Fruit fly (Drosophila melanogaster) whole organism, wandering third instar larva: ENCODE results near the gene CG16790.

Source experiments
- Abd-B ChIP-seq: fragments of >200 bp; optimal IDR thresholded peaks from 2 replicates; lab custom pipeline; 2017; ENCODE audit warnings: missing biosample characterization, missing genetic modification characterization
- CG32264 ChIP-seq: fragments of 200-800 bp; sonication (Bioruptor generic); optimal IDR thresholded peaks from 2 replicates; lab custom pipeline; 2016; ENCODE audit warnings: missing biosample characterization, missing genetic modification characterization
- CG9705 ChIP-seq: fragments of 200-800 bp; sonication (Bioruptor generic); optimal IDR thresholded peaks from 2 replicates; lab custom pipeline; 2018; ENCODE audit warnings: missing biosample characterization, mild to moderate bottlenecking, missing genetic modification characterization
- CrebA ChIP-seq: fragments of 200-800 bp; sonication (Bioruptor generic); optimal IDR thresholded peaks from 2 replicates; lab custom pipeline; 2016; ENCODE audit warnings: missing biosample characterization, mild to moderate bottlenecking, missing genetic modification characterization, borderline replicate concordance
- Dfd ChIP-seq: fragments of >200 bp; optimal IDR thresholded peaks from 2 replicates; lab custom pipeline; 2017; ENCODE audit warnings: missing biosample characterization, missing genetic modification characterization
- Dif ChIP-seq: fragments of 200-275, 200-300 bp; sonication (Bioruptor generic); optimal IDR thresholded peaks from 2 replicates; lab custom pipeline; 2018; ENCODE audit warnings: missing biosample characterization, missing genetic modification characterization; ENCODE audit not compliant: partially characterized antibody
- GATAd ChIP-seq: sonication (Bioruptor generic); optimal IDR thresholded peaks from 2 replicates; lab custom pipeline; 2016; ENCODE audit warnings: missing biosample characterization, missing genetic modification characterization
- HLH106 ChIP-seq: fragments of 200-800 bp; optimal IDR thresholded peaks from 3 replicates; lab custom pipeline; 2019; ENCODE audit warnings: missing biosample characterization, mild to moderate bottlenecking, missing genetic modification characterization, moderate library complexity
- Hnf4 ChIP-seq: fragments of 200-800 bp; sonication (Bioruptor generic); optimal IDR thresholded peaks from 2 replicates; lab custom pipeline; 2016; ENCODE audit warnings: missing biosample characterization, mild to moderate bottlenecking, missing genetic modification characterization
- Hr78 ChIP-seq: fragments of >200 bp; optimal IDR thresholded peaks from 2 replicates; lab custom pipeline; 2017; ENCODE audit warnings: missing biosample characterization, missing genetic modification characterization
- Hr83 ChIP-seq: fragments of 200-300 bp; sonication (Bioruptor generic); optimal IDR thresholded peaks from 2 replicates; lab custom pipeline; 2016; ENCODE audit warnings: missing biosample characterization, mild to moderate bottlenecking, missing genetic modification characterization, moderate library complexity; ENCODE audit not compliant: poor library complexity, severe bottlenecking
- Jra ChIP-seq: sonication (Bioruptor generic); optimal IDR thresholded peaks from 2 replicates; lab custom pipeline; 2016; ENCODE audit warnings: missing biosample characterization, missing genetic modification characterization
- Mio ChIP-seq: sonication (Bioruptor generic); optimal IDR thresholded peaks from 2 replicates; lab custom pipeline; 2016; ENCODE audit warnings: missing biosample characterization, missing genetic modification characterization
- Myc ChIP-seq: fragments of >200 bp; optimal IDR thresholded peaks from 2 replicates; lab custom pipeline; 2017
- N ChIP-seq: fragments of >200 bp; optimal IDR thresholded peaks from 2 replicates; lab custom pipeline; 2018; ENCODE audit warnings: missing biosample characterization, missing external identifiers, missing genetic modification characterization
- OdsH ChIP-seq: fragments of 200-800 bp; sonication (Bioruptor generic); optimal IDR thresholded peaks from 2 replicates; lab custom pipeline; 2016; ENCODE audit warnings: missing biosample characterization, mild to moderate bottlenecking, missing genetic modification characterization
- Rel ChIP-seq, 2 experiments: fragments of 200-800 bp; sonication (Bioruptor generic) in 1 of 2; optimal IDR thresholded peaks; 2 replicates in 1 of 2; 3 replicates in 1 of 2; lab custom pipeline; 2016 to 2019; ENCODE audit warnings: mild to moderate bottlenecking in 2 of 2, missing biosample characterization in 2 of 2, missing genetic modification characterization in 2 of 2, moderate library complexity in 1 of 2
- Sp1 ChIP-seq: fragments of 200-800 bp; sonication (Bioruptor generic); optimal IDR thresholded peaks from 3 replicates; lab custom pipeline; 2019; ENCODE audit warnings: missing biosample characterization, mild to moderate bottlenecking, missing genetic modification characterization, moderate library complexity
- Vsx2 ChIP-seq: fragments of 200-300, 225-300 bp; sonication (Bioruptor generic); optimal IDR thresholded peaks from 2 replicates; lab custom pipeline; 2018; ENCODE audit warnings: missing biosample characterization, missing genetic modification characterization; ENCODE audit not compliant: partially characterized antibody
- br ChIP-seq: fragments of 200-800 bp; sonication (Bioruptor generic); optimal IDR thresholded peaks from 2 replicates; lab custom pipeline; 2016; ENCODE audit warnings: missing biosample characterization, missing genetic modification characterization
- brk ChIP-seq: fragments of 200-800 bp; sonication (Bioruptor generic); optimal IDR thresholded peaks from 2 replicates; lab custom pipeline; 2016; ENCODE audit warnings: missing biosample characterization, mild to moderate bottlenecking, missing genetic modification characterization
- dl ChIP-seq, 2 experiments: fragments of 175-275, 200-275 bp in 1 of 2; fragments of 200-275 bp in 1 of 2; sonication (Bioruptor generic); optimal IDR thresholded peaks; lab custom pipeline; 2018; ENCODE audit warnings: mild to moderate bottlenecking in 2 of 2, missing biosample characterization in 2 of 2, missing genetic modification characterization in 2 of 2, moderate library complexity in 2 of 2; ENCODE audit not compliant: partially characterized antibody in 2 of 2, insufficient read depth in 1 of 2
- dmrt93B ChIP-seq: fragments of 200-800 bp; sonication (Bioruptor generic); optimal IDR thresholded peaks from 2 replicates; lab custom pipeline; 2018; ENCODE audit warnings: missing biosample characterization, mild to moderate bottlenecking, missing genetic modification characterization
- dsf ChIP-seq: sonication (Bioruptor generic); optimal IDR thresholded peaks from 2 replicates; lab custom pipeline; 2016; ENCODE audit warnings: missing biosample characterization, missing genetic modification characterization, borderline replicate concordance
- ey ChIP-seq: fragments of 200-800 bp; sonication (Bioruptor generic); optimal IDR thresholded peaks from 2 replicates; lab custom pipeline; 2016; ENCODE audit warnings: missing biosample characterization, missing genetic modification characterization
- foxo ChIP-seq, 2 experiments: fragments of 200-800 bp; sonication (Bioruptor generic); optimal IDR thresholded peaks; 2 replicates in 1 of 2; 3 replicates in 1 of 2; lab custom pipeline; 2016 to 2017; ENCODE audit warnings: missing biosample characterization in 2 of 2, missing genetic modification characterization in 2 of 2
- fru ChIP-seq: fragments of 200-800 bp; sonication (Bioruptor generic); optimal IDR thresholded peaks from 3 replicates; lab custom pipeline; 2016; ENCODE audit warnings: missing biosample characterization, mild to moderate bottlenecking, missing genetic modification characterization
- h ChIP-seq: fragments of 200-800 bp; sonication (Bioruptor generic); optimal IDR thresholded peaks from 3 replicates; lab custom pipeline; 2016; ENCODE audit warnings: missing biosample characterization, mild to moderate bottlenecking, missing genetic modification characterization
- jim ChIP-seq: fragments of 175-275, 200-325 bp; sonication (Bioruptor generic); optimal IDR thresholded peaks from 2 replicates; lab custom pipeline; 2016; ENCODE audit warnings: missing biosample characterization, mild to moderate bottlenecking, missing genetic modification characterization
- lola ChIP-seq: fragments of >200 bp; optimal IDR thresholded peaks from 2 replicates; lab custom pipeline; 2017; ENCODE audit warnings: missing biosample characterization, missing genetic modification characterization
- pan ChIP-seq: fragments of >200 bp; optimal IDR thresholded peaks from 2 replicates; lab custom pipeline; 2017
- psq ChIP-seq: fragments of 200-800 bp; sonication (Bioruptor generic); optimal IDR thresholded peaks from 3 replicates; lab custom pipeline; 2017; ENCODE audit warnings: missing biosample characterization, mild to moderate bottlenecking, missing genetic modification characterization, moderate library complexity
- rgr ChIP-seq: fragments of 200-800 bp; sonication (Bioruptor generic); optimal IDR thresholded peaks from 3 replicates; lab custom pipeline; 2016; ENCODE audit warnings: missing biosample characterization, mild to moderate bottlenecking, missing genetic modification characterization
- sage ChIP-seq: fragments of 200-800 bp; sonication (Bioruptor generic); optimal IDR thresholded peaks from 2 replicates; lab custom pipeline; 2016; ENCODE audit warnings: missing biosample characterization, mild to moderate bottlenecking, missing genetic modification characterization
- sv ChIP-seq: fragments of 200-800 bp; sonication (Bioruptor generic); optimal IDR thresholded peaks from 3 replicates; lab custom pipeline; 2016; ENCODE audit warnings: missing biosample characterization, missing genetic modification characterization
- tai ChIP-seq: sonication (Bioruptor generic); optimal IDR thresholded peaks from 2 replicates; lab custom pipeline; 2016; ENCODE audit warnings: missing biosample characterization, missing genetic modification characterization
- usp ChIP-seq: fragments of >200 bp; optimal IDR thresholded peaks from 2 replicates; lab custom pipeline; 2017; ENCODE audit warnings: missing biosample characterization, missing genetic modification characterization
- woc ChIP-seq: sonication (Bioruptor generic); optimal IDR thresholded peaks from 2 replicates; lab custom pipeline; 2016; ENCODE audit warnings: missing biosample characterization, mild to moderate bottlenecking, missing genetic modification characterization

Gene CG16790

dm6 chr3R:9581089-9581520 lies 11.1 kb upstream of the CG16790 start, which contains the start of gene CG8301:
TSS of gene CG8301 (plus strand) at chr3R:9581306.
- TF ChIP-seq Rel (GFP tag; optimal IDR thresholded peaks at IDR 0.05; lab: Kevin White, UChicago): no peak
- TF ChIP-seq Rel (tag; optimal IDR thresholded peaks at IDR 0.05; lab: Kevin White, UChicago): peak; percentile 41
- no peak for TF ChIP-seq Abd-B (GFP tag; lab: Kevin White, UChicago)
- no peak for TF ChIP-seq OdsH (GFP tag; lab: Kevin White, UChicago)
- peak; percentile 15 for TF ChIP-seq h (GFP tag; lab: Kevin White, UChicago)
- peak in 1 of 2 experiments; percentile 12 for TF ChIP-seq foxo (GFP tag; optimal IDR thresholded peaks at IDR 0.05; lab: Kevin White, UChicago)
- TF ChIP-seq Mio (GFP tag; lab: Kevin White, UChicago): no peak
- TF ChIP-seq lola (GFP tag; lab: Kevin White, UChicago): no peak
- TF ChIP-seq Sp1: no peak
- no peak for TF ChIP-seq Dif (GFP tag; lab: Kevin White, UChicago)
- no peak for TF ChIP-seq fru (GFP tag; lab: Kevin White, UChicago)
- no peak for TF ChIP-seq dsf
- TF ChIP-seq Hr83 (GFP tag; lab: Kevin White, UChicago): no peak
- TF ChIP-seq ey (GFP tag; lab: Kevin White, UChicago): no peak
- TF ChIP-seq usp (GFP tag; lab: Kevin White, UChicago): no peak
- no peak for TF ChIP-seq dmrt93B
- no peak for TF ChIP-seq Hnf4 (GFP tag; lab: Kevin White, UChicago)
- TF ChIP-seq HLH106: peak; percentile 19
- TF ChIP-seq dl (GFP tag; optimal IDR thresholded peaks at IDR 0.05; lab: Kevin White, UChicago; ENCODE audit: insufficient read depth in 1 of 2, partially characterized antibody in 2 of 2): no peak
- TF ChIP-seq Dfd (GFP tag; lab: Kevin White, UChicago): no peak
- no peak for TF ChIP-seq sv
- TF ChIP-seq GATAd (GFP tag; lab: Kevin White, UChicago): no peak
- no peak for TF ChIP-seq psq (GFP tag; lab: Kevin White, UChicago)
- TF ChIP-seq Hr78: no peak
- no peak for TF ChIP-seq jim (GFP tag; lab: Kevin White, UChicago)
- no peak for TF ChIP-seq br
- TF ChIP-seq rgr (GFP tag; lab: Kevin White, UChicago): no peak
- no peak for TF ChIP-seq CG9705 (GFP tag; lab: Kevin White, UChicago)
- no peak for TF ChIP-seq brk (GFP tag; lab: Kevin White, UChicago)
- TF ChIP-seq Vsx2 (GFP tag; lab: Kevin White, UChicago): no peak
- TF ChIP-seq N (GFP tag; lab: Kevin White, UChicago): no peak
- TF ChIP-seq pan (lab: Kevin White, UChicago): no peak
- TF ChIP-seq Myc (lab: Kevin White, UChicago): no peak
- no peak for TF ChIP-seq CG32264 (GFP tag; lab: Kevin White, UChicago)

dm6 chr3R:9577382-9578137 lies 7.5 kb upstream of the CG16790 start, which contains the start of the genes Kap-alpha3 and Son:
TSS of gene Kap-alpha3 (minus strand) at chr3R:9577733.
TSS of gene Son (plus strand) at chr3R:9578042.
- TF ChIP-seq Jra (GFP tag; lab: Kevin White, UChicago) (peak; percentile 88), Sp1 (peak; percentile 91), jim (GFP tag; lab: Kevin White, UChicago) (no peak), N (GFP tag; lab: Kevin White, UChicago) (no peak), GATAd (GFP tag; lab: Kevin White, UChicago) (peak; percentile 33), CG32264 (GFP tag; lab: Kevin White, UChicago) (peak; percentile 84), OdsH (GFP tag; lab: Kevin White, UChicago) (peak; percentile 82), Hnf4 (GFP tag; lab: Kevin White, UChicago) (peak; percentile 93), Mio (GFP tag; lab: Kevin White, UChicago) (peak; percentile 79), fru (GFP tag; lab: Kevin White, UChicago) (peak; percentile 91), foxo (GFP tag; optimal IDR thresholded peaks at IDR 0.05; lab: Kevin White, UChicago) (peak; percentile 58 to 92), pan (lab: Kevin White, UChicago) (no peak), Vsx2 (GFP tag; lab: Kevin White, UChicago) (no peak), brk (GFP tag; lab: Kevin White, UChicago) (no peak), usp (GFP tag; lab: Kevin White, UChicago) (no peak), Hr78 (no peak), woc (peak; percentile 93), ey (GFP tag; lab: Kevin White, UChicago) (peak; percentile 86), Dfd (GFP tag; lab: Kevin White, UChicago) (no peak), dsf (peak; percentile 82), br (peak; percentile 91), tai (GFP tag; lab: Kevin White, UChicago) (no peak), lola (GFP tag; lab: Kevin White, UChicago) (no peak), Hr83 (GFP tag; lab: Kevin White, UChicago) (peak; percentile 83), dmrt93B (peak; percentile 96), psq (GFP tag; lab: Kevin White, UChicago) (peak; percentile 80), CG9705 (GFP tag; lab: Kevin White, UChicago) (peak; percentile 95), h (GFP tag; lab: Kevin White, UChicago) (peak; percentile 92), rgr (GFP tag; lab: Kevin White, UChicago) (peak; percentile 94), Rel (GFP tag; optimal IDR thresholded peaks at IDR 0.05; lab: Kevin White, UChicago) (no peak), Rel (tag; optimal IDR thresholded peaks at IDR 0.05; lab: Kevin White, UChicago) (peak; percentile 90), Myc (lab: Kevin White, UChicago) (peak; percentile 80), Abd-B (GFP tag; lab: Kevin White, UChicago) (no peak), Dif (GFP tag; lab: Kevin White, UChicago) (no peak), sage (GFP tag; lab: Kevin White, UChicago) (peak; percentile 65), sv (peak; percentile 91), HLH106 (peak; percentile 90), CrebA (GFP tag; lab: Kevin White, UChicago) (no peak), dl (GFP tag; optimal IDR thresholded peaks at IDR 0.05; lab: Kevin White, UChicago; ENCODE audit: insufficient read depth in 1 of 2, partially characterized antibody in 2 of 2) (no peak)
